Worm (Caenorhabditis elegans) whole organism, L3 larva: ENCODE data around the gene sdz-16.

Experiments used
- ZK546.5 ChIP-seq: sonication (generic microtip); optimal IDR thresholded peaks from 2 replicates; lab custom pipeline; 2017; ENCODE audit warnings: missing biosample characterization, missing genetic modification characterization
- ceh-82 ChIP-seq: fragments of 150-350 bp; optimal IDR thresholded peaks from 2 replicates; lab custom pipeline; 2014; ENCODE audit warnings: missing biosample characterization, missing genetic modification characterization
- nfya-1 ChIP-seq: sonication (generic microtip); optimal IDR thresholded peaks from 2 replicates; lab custom pipeline; 2017; ENCODE audit warnings: missing genetic modification characterization, mild to moderate bottlenecking, missing compliant biosample characterization, antibody characterized with exemption, moderate library complexity; ENCODE audit not compliant: insufficient read depth
- nhr-12 ChIP-seq: fragments of 150-350 bp; optimal IDR thresholded peaks from 2 replicates; lab custom pipeline; 2014; ENCODE audit warnings: missing biosample characterization, missing genetic modification characterization
- nhr-43 ChIP-seq: sonication (generic microtip); optimal IDR thresholded peaks from 2 replicates; lab custom pipeline; 2016; ENCODE audit warnings: mild to moderate bottlenecking, missing genetic modification characterization, missing compliant biosample characterization; ENCODE audit not compliant: poor library complexity, severe bottlenecking
- sea-2 ChIP-seq: fragments of 150-350 bp; sonication (generic microtip); optimal IDR thresholded peaks from 4 replicates; lab custom pipeline; 2014; ENCODE audit warnings: missing biosample characterization, missing genetic modification reagents, missing genetic modification characterization
- unc-39 ChIP-seq: sonication (generic microtip); optimal IDR thresholded peaks from 4 replicates; lab custom pipeline; 2017; ENCODE audit warnings: missing biosample characterization, missing genetic modification characterization
- unc-62 ChIP-seq: fragments of 150-350 bp; sonication (generic microtip); optimal IDR thresholded peaks from 4 replicates; lab custom pipeline; 2014; ENCODE audit warnings: missing biosample characterization, missing genetic modification reagents, missing genetic modification characterization
- ztf-11 ChIP-seq: fragments of 150-350 bp; optimal IDR thresholded peaks from 2 replicates; lab custom pipeline; 2014; ENCODE audit warnings: missing biosample characterization, missing genetic modification characterization

DNA sequence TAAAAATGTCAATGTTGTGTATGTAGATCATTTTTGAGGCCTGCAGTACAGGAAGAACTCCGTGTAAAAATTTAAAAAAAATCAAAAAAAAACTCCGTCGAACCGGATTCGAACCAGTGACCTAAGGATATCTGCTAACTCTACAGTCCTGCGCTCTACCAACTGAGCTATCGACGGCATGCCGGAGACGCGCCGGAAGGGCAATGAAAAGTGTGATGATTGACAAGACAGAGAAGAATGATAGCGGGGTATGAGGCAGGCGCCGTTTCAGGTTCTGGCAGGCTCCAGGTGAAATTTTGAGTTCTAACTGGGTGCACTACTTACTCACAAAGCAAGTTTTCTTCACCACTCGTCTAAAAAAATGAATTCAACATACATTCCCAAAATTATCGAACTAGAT, 10.0 kb downstream of the sdz-16 start, which contains the start of gene srz-58:
- no peak for TF ChIP-seq unc-62 (GFP tag; lab: Kevin White, UChicago)
- no peak for TF ChIP-seq ceh-82
- TF ChIP-seq sea-2 (GFP tag; lab: Kevin White, UChicago) = no peak
- TF ChIP-seq ZK546.5 (tag; lab: Kevin White, UChicago) = no peak
- TF ChIP-seq nfya-1 (tag; lab: Kevin White, UChicago) = no peak
- TF ChIP-seq nhr-12 (tag; lab: Kevin White, UChicago) = no peak
- TF ChIP-seq nhr-43 (tag; lab: Kevin White, UChicago) = no peak
- no peak for TF ChIP-seq ztf-11 (tag; lab: Kevin White, UChicago)
- no peak for TF ChIP-seq unc-39 (tag; lab: Kevin White, UChicago)
